Fruit fly (Drosophila melanogaster): ENCODE measurements around the gene CG3618.

dm6 chr3L:20784394-20784793, 31.5 kb downstream of the CG3618 start:
- TF ChIP-seq CTCF (optimal IDR thresholded peaks at IDR 0.05) (no peak), CG8478 (optimal IDR thresholded peaks at IDR 0.05) (no peak)

Measured in S2 (cell line).